Worm (Caenorhabditis elegans) whole organism, L2 larva: ENCODE data around the gene Y50D4A.4.

ENCODE experiments used
- C34F6.9 ChIP-seq: fragments of 150-350 bp; optimal IDR thresholded peaks from 2 replicates; lab custom pipeline; 2014; ENCODE audit warnings: missing biosample characterization, missing genetic modification characterization
- F13H6.1 ChIP-seq: sonication (generic microtip); optimal IDR thresholded peaks from 2 replicates; lab custom pipeline; 2016; ENCODE audit warnings: missing genetic modification characterization, missing compliant biosample characterization
- R02D3.7 ChIP-seq: fragments of 150-350 bp; optimal IDR thresholded peaks from 2 replicates; lab custom pipeline; 2014; ENCODE audit warnings: missing biosample characterization, missing genetic modification characterization
- Y55F3AM.14 ChIP-seq: fragments of 200-800 bp; sonication (Bioruptor generic); optimal IDR thresholded peaks from 2 replicates; lab custom pipeline; 2018; ENCODE audit warnings: mild to moderate bottlenecking, missing genetic modification characterization, missing compliant biosample characterization
- ZK546.5 ChIP-seq: sonication (generic microtip); optimal IDR thresholded peaks from 2 replicates; lab custom pipeline; 2017; ENCODE audit warnings: missing biosample characterization, missing genetic modification characterization
- alr-1 ChIP-seq: fragments of 150-350 bp; optimal IDR thresholded peaks from 2 replicates; lab custom pipeline; 2014; ENCODE audit warnings: missing biosample characterization, missing genetic modification characterization
- aly-2 ChIP-seq: fragments of 150-350 bp; optimal IDR thresholded peaks from 2 replicates; lab custom pipeline; 2014; ENCODE audit warnings: missing biosample characterization, missing genetic modification characterization
- ama-1 ChIP-seq: fragments of 150-350 bp; optimal IDR thresholded peaks from 2 replicates; lab custom pipeline; 2018; ENCODE audit warnings: inconsistent platforms
- ceh-16 ChIP-seq: fragments of 150-350 bp; optimal IDR thresholded peaks from 2 replicates; lab custom pipeline; 2014; ENCODE audit warnings: missing biosample characterization, missing genetic modification characterization
- crh-2 ChIP-seq: sonication (generic microtip); optimal IDR thresholded peaks from 2 replicates; lab custom pipeline; 2017; ENCODE audit warnings: missing biosample characterization, missing genetic modification characterization
- dmd-4 ChIP-seq: sonication (generic microtip); optimal IDR thresholded peaks from 2 replicates; lab custom pipeline; 2017; ENCODE audit warnings: missing biosample characterization, missing genetic modification characterization
- elt-1 ChIP-seq: fragments of 150-350 bp; optimal IDR thresholded peaks from 2 replicates; lab custom pipeline; 2014; ENCODE audit warnings: missing biosample characterization, missing genetic modification characterization
- elt-3 ChIP-seq: sonication (generic microtip); optimal IDR thresholded peaks from 2 replicates; lab custom pipeline; 2017; ENCODE audit warnings: missing biosample characterization, missing genetic modification characterization
- fos-1 ChIP-seq: fragments of 150-350 bp; optimal IDR thresholded peaks from 2 replicates; lab custom pipeline; 2014; ENCODE audit warnings: missing biosample characterization, missing genetic modification characterization
- gmeb-1 ChIP-seq: fragments of 150-350 bp; optimal IDR thresholded peaks from 2 replicates; lab custom pipeline; 2014; ENCODE audit warnings: missing biosample characterization, missing genetic modification characterization
- lin-11 ChIP-seq: fragments of 150-350 bp; sonication (generic microtip); optimal IDR thresholded peaks from 2 replicates; lab custom pipeline; 2014; ENCODE audit warnings: missing biosample characterization, missing genetic modification characterization, inconsistent platforms, mixed read lengths
- lin-13 ChIP-seq: fragments of 150-350 bp; optimal IDR thresholded peaks from 2 replicates; lab custom pipeline; 2014; ENCODE audit warnings: missing biosample characterization, missing genetic modification reagents, missing genetic modification characterization
- lsy-2 ChIP-seq, 2 experiments: fragments of 150-350 bp in 1 of 2; sonication (generic microtip) in 1 of 2; optimal IDR thresholded peaks; 2 replicates each; lab custom pipeline; 2014 to 2017; ENCODE audit warnings: missing biosample characterization in 2 of 2, missing genetic modification characterization in 2 of 2
- mdl-1 ChIP-seq, 2 experiments: fragments of 150-350 bp in 1 of 2; sonication (generic microtip) in 1 of 2; optimal IDR thresholded peaks; 2 replicates each; lab custom pipeline; 2017; ENCODE audit warnings: missing biosample characterization in 2 of 2, missing genetic modification characterization in 2 of 2
- nhr-10 ChIP-seq: sonication (generic microtip); optimal IDR thresholded peaks from 2 replicates; lab custom pipeline; 2017; ENCODE audit warnings: missing biosample characterization, missing genetic modification characterization
- nhr-11 ChIP-seq: fragments of 150-350 bp; optimal IDR thresholded peaks from 2 replicates; lab custom pipeline; 2014; ENCODE audit warnings: missing biosample characterization, missing genetic modification characterization
- nhr-12 ChIP-seq: fragments of 150-350 bp; optimal IDR thresholded peaks from 2 replicates; lab custom pipeline; 2014; ENCODE audit warnings: missing biosample characterization, missing genetic modification characterization
- nhr-129 ChIP-seq: fragments of 150-350 bp; optimal IDR thresholded peaks from 2 replicates; lab custom pipeline; 2014; ENCODE audit warnings: missing biosample characterization, missing genetic modification characterization
- nhr-21 ChIP-seq: fragments of 150-350 bp; optimal IDR thresholded peaks from 2 replicates; lab custom pipeline; 2014; ENCODE audit warnings: missing biosample characterization, missing genetic modification characterization
- nhr-23 ChIP-seq: fragments of 150-350 bp; optimal IDR thresholded peaks from 2 replicates; lab custom pipeline; 2014; ENCODE audit warnings: missing biosample characterization, missing genetic modification reagents, missing genetic modification characterization
- nhr-237 ChIP-seq: fragments of 150-350 bp; optimal IDR thresholded peaks from 2 replicates; lab custom pipeline; 2014; ENCODE audit warnings: missing biosample characterization, missing genetic modification characterization
- nhr-25 ChIP-seq: fragments of 150-350 bp; sonication (generic microtip); optimal IDR thresholded peaks from 3 replicates; lab custom pipeline; 2014; ENCODE audit warnings: missing biosample characterization, missing genetic modification characterization
- nhr-6 ChIP-seq: fragments of 150-350 bp; optimal IDR thresholded peaks from 2 replicates; lab custom pipeline; 2014; ENCODE audit warnings: missing biosample characterization, missing genetic modification characterization
- nhr-77 ChIP-seq: fragments of 150-350 bp; optimal IDR thresholded peaks from 2 replicates; lab custom pipeline; 2014; ENCODE audit warnings: missing biosample characterization, missing genetic modification characterization
- peb-1 ChIP-seq: fragments of 150-350 bp; optimal IDR thresholded peaks from 2 replicates; lab custom pipeline; 2014; ENCODE audit warnings: missing biosample characterization, missing genetic modification characterization
- skn-1 ChIP-seq: sonication (generic microtip); optimal IDR thresholded peaks from 2 replicates; lab custom pipeline; 2017; ENCODE audit warnings: missing biosample characterization, missing genetic modification characterization
- sma-3 ChIP-seq: sonication (generic microtip); optimal IDR thresholded peaks from 2 replicates; lab custom pipeline; 2016; ENCODE audit warnings: missing genetic modification reagents, missing genetic modification characterization, missing compliant biosample characterization
- sma-9 ChIP-seq, 2 experiments: fragments of 150-350 bp in 1 of 2; sonication (generic microtip) in 1 of 2; optimal IDR thresholded peaks; 2 replicates each; lab custom pipeline; 2014 to 2016; ENCODE audit warnings: missing genetic modification characterization in 2 of 2, mild to moderate bottlenecking in 1 of 2, missing biosample characterization in 1 of 2, missing compliant biosample characterization in 1 of 2, missing genetic modification reagents in 1 of 2, moderate library complexity in 1 of 2
- snpc-4 ChIP-seq: fragments of 150-350 bp; optimal IDR thresholded peaks from 2 replicates; lab custom pipeline; 2014; ENCODE audit warnings: missing biosample characterization, missing genetic modification characterization
- unc-39 ChIP-seq: fragments of 150-350 bp; optimal IDR thresholded peaks from 2 replicates; lab custom pipeline; 2014; ENCODE audit warnings: missing biosample characterization, missing genetic modification characterization
- unc-55 ChIP-seq: fragments of 150-350 bp; sonication (generic microtip); optimal IDR thresholded peaks from 3 replicates; lab custom pipeline; 2014; ENCODE audit warnings: missing biosample characterization, missing genetic modification reagents, missing genetic modification characterization
- unc-62 ChIP-seq: fragments of 150-350 bp; optimal IDR thresholded peaks from 2 replicates; lab custom pipeline; 2014; ENCODE audit warnings: missing biosample characterization, missing genetic modification reagents, missing genetic modification characterization
- zag-1 ChIP-seq: fragments of 150-350 bp; optimal IDR thresholded peaks from 2 replicates; lab custom pipeline; 2014; ENCODE audit warnings: missing biosample characterization, missing genetic modification characterization
- ztf-1 ChIP-seq: fragments of 200-800 bp; sonication (Bioruptor generic); conservative IDR thresholded peaks from 2 replicates; pipeline ENCODE4 v1.3.6; 2022; ENCODE audit warnings: missing genetic modification characterization, missing compliant biosample characterization
- ztf-11 ChIP-seq: sonication (generic microtip); optimal IDR thresholded peaks from 2 replicates; lab custom pipeline; 2017; ENCODE audit warnings: missing biosample characterization, missing genetic modification characterization
- ztf-4 ChIP-seq: fragments of 150-350 bp; optimal IDR thresholded peaks from 2 replicates; lab custom pipeline; 2014; ENCODE audit warnings: missing biosample characterization, missing genetic modification characterization

The Y50D4A.4 gene

DNA sequence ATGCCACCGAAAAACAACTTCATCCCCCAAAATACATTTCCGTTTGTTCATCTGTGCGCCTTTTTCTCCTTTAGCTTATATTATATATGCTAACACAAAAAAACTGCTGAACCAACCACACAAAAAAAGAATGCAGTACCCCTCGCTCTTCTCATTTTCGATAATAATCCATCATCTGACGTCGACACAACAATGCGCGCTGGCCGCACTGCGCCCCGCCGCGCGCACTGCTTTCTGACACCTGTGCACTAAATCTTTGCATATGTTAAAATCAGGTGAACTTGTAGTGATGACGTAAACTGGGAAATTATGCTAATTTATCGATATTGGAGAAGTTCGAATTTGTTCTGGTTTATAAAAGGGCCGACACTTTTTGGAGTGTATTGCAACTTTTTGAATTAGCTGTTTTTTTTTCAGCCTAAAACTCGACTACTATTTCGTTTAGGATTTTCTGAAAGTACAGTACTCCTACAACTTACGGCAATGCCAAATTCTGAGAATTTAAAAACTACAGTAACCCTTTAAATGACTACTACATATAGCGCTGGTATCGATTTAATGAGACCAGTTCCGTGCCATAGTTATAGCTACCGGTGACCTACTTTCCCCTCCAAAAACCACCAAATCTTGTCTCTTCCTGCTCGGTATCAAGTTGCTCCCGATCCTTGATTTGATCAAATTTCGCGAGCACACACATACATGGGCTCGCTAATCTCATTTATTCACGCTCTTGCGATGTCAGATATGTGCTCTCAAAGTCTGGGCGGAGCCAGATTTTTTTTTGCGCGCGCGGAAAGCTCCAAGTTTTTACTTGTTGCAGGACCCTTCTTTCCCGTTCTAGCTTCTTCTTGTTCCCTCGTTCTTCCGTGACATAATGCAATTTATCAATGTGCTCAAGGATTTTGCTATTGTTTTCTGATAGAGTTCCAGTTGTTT, 45.9 kb downstream of the Y50D4A.4 start:
- TF ChIP-seq mdl-1 (tag; optimal IDR thresholded peaks at IDR 0.05; lab: Kevin White, UChicago), result no peak
- peak; percentile 34 for TF ChIP-seq sma-9 (GFP tag; optimal IDR thresholded peaks at IDR 0.05; lab: Kevin White, UChicago)
- TF ChIP-seq sma-9 (tag; optimal IDR thresholded peaks at IDR 0.05; lab: Kevin White, UChicago), result no peak
- TF ChIP-seq ztf-11, result no peak
- TF ChIP-seq gmeb-1 (tag; lab: Kevin White, UChicago), result no peak
- peak in 1 of 2 experiments; percentile 22 for TF ChIP-seq lsy-2 (tag; optimal IDR thresholded peaks at IDR 0.05; lab: Kevin White, UChicago)
- no peak for TF ChIP-seq ama-1 (lab: Kevin White, UChicago)
- TF ChIP-seq fos-1 (tag; lab: Kevin White, UChicago), result no peak
- no peak for TF ChIP-seq unc-62 (GFP tag; lab: Kevin White, UChicago)
- TF ChIP-seq nhr-21 (tag; lab: Kevin White, UChicago), result no peak
- TF ChIP-seq nhr-10 (tag; lab: Kevin White, UChicago), result no peak
- TF ChIP-seq ceh-16, result no peak
- TF ChIP-seq lin-11 (tag; lab: Kevin White, UChicago), result peak; percentile 39
- no peak for TF ChIP-seq crh-2 (tag; lab: Kevin White, UChicago)
- no peak for TF ChIP-seq dmd-4 (tag; lab: Kevin White, UChicago)
- no peak for TF ChIP-seq ztf-1 (GFP tag; lab: Robert Waterston, UW)
- no peak for TF ChIP-seq nhr-129
- no peak for TF ChIP-seq aly-2 (tag; lab: Kevin White, UChicago)
- TF ChIP-seq peb-1 (tag; lab: Kevin White, UChicago), result no peak
- TF ChIP-seq unc-55, result peak; percentile 2
- TF ChIP-seq ztf-4, result no peak
- TF ChIP-seq R02D3.7, result no peak
- no peak for TF ChIP-seq nhr-12 (tag; lab: Kevin White, UChicago)
- no peak for TF ChIP-seq Y55F3AM.14 (GFP tag; lab: Kevin White, UChicago)
- TF ChIP-seq ZK546.5, result no peak
- TF ChIP-seq F13H6.1, result no peak
- no peak for TF ChIP-seq nhr-6 (tag; lab: Kevin White, UChicago)
- TF ChIP-seq nhr-237 (tag; lab: Kevin White, UChicago), result no peak
- TF ChIP-seq nhr-25 (tag; lab: Kevin White, UChicago), result no peak

DNA sequence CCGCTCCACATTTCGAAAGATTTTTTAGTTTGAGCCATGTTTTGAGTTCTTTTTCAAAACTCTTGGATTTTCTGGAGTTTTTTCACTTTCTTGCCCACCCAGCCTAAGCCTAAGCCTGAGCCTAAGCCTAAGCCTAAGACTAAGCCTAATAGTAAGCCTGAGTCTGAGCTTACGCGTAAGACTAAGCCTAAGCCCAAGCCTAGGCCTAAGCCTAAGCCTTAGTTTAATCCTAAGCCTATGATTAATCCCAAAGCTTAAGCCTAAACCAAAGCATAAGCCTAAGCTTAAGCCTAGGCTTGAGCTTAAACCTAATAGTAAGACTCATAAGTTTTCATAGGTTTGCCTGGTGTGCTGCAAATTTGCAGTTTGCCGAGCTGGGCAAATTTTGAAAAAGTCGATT, 53.7 kb downstream of the Y50D4A.4 start:
- TF ChIP-seq lin-13 (GFP tag; lab: Kevin White, UChicago), result no peak
- TF ChIP-seq nhr-6 (tag; lab: Kevin White, UChicago), result no peak
- TF ChIP-seq crh-2 (tag; lab: Kevin White, UChicago), result no peak
- no peak for TF ChIP-seq nhr-237 (tag; lab: Kevin White, UChicago)
- no peak for TF ChIP-seq gmeb-1 (tag; lab: Kevin White, UChicago)
- no peak for TF ChIP-seq fos-1 (tag; lab: Kevin White, UChicago)
- TF ChIP-seq skn-1 (tag; lab: Kevin White, UChicago), result no peak
- TF ChIP-seq lsy-2 (tag; optimal IDR thresholded peaks at IDR 0.05; lab: Kevin White, UChicago), result no peak
- TF ChIP-seq lin-11 (tag; lab: Kevin White, UChicago), result no peak
- TF ChIP-seq sma-3, result no peak
- TF ChIP-seq nhr-77 (tag; lab: Kevin White, UChicago), result no peak
- no peak for TF ChIP-seq F13H6.1
- no peak for TF ChIP-seq snpc-4 (tag; lab: Kevin White, UChicago)
- TF ChIP-seq C34F6.9 (tag; lab: Kevin White, UChicago), result no peak
- no peak for TF ChIP-seq nhr-23 (tag; lab: Kevin White, UChicago)
- TF ChIP-seq alr-1 (tag; lab: Kevin White, UChicago), result no peak
- TF ChIP-seq ztf-11, result no peak
- TF ChIP-seq nhr-11 (tag; lab: Kevin White, UChicago), result no peak
- no peak for TF ChIP-seq elt-3 (tag; lab: Kevin White, UChicago)
- no peak for TF ChIP-seq unc-39

DNA sequence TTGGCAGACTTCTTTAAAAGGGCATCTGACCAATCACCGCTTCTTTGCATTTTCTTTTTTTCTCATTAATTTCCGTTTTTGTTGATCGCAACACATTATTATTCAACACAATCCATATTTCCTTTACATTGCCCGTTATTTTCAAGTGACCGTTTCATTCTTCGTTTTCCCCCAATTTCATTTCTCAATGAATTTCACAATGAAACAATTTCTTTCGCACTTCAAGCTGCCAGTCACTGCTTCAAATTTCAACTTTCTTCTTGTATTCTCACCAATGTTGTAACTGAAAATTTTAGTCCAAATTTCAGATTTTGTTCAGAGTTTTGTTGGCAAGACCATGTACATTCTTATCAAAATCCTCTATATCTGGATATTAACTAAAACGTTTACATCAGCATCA, 54.5 kb downstream of the Y50D4A.4 start, which contains the start of gene cutl-22:
Gene cutl-22, plus strand, starts transcription at position 301 of the 400 bp plus-strand sequence.
- no peak for TF ChIP-seq nhr-129
- TF ChIP-seq unc-39, result no peak
- TF ChIP-seq zag-1 (tag; lab: Kevin White, UChicago), result no peak
- no peak for TF ChIP-seq aly-2 (tag; lab: Kevin White, UChicago)
- no peak for TF ChIP-seq lin-13 (GFP tag; lab: Kevin White, UChicago)
- TF ChIP-seq ZK546.5, result no peak
- TF ChIP-seq sma-3, result no peak
- TF ChIP-seq elt-1 (tag; lab: Kevin White, UChicago), result no peak
- TF ChIP-seq lin-11 (tag; lab: Kevin White, UChicago), result no peak
- no peak for TF ChIP-seq alr-1 (tag; lab: Kevin White, UChicago)
- TF ChIP-seq ztf-4, result no peak
- TF ChIP-seq nhr-25 (tag; lab: Kevin White, UChicago), result no peak
- no peak for TF ChIP-seq mdl-1 (tag; optimal IDR thresholded peaks at IDR 0.05; lab: Kevin White, UChicago)
- no peak for TF ChIP-seq fos-1 (tag; lab: Kevin White, UChicago)
- TF ChIP-seq, all 48 proteins: peak for 0
